Worm (Caenorhabditis elegans) whole organism, L1 larva: Measurements from ENCODE around the gene F48E8.4.

Source experiments
- C04F5.9 ChIP-seq: sonication (generic microtip); optimal IDR thresholded peaks from 2 replicates; lab custom pipeline; 2016; ENCODE audit warnings: missing genetic modification characterization, missing compliant biosample characterization
- aha-1 ChIP-seq: fragments of 150-350 bp; optimal IDR thresholded peaks from 2 replicates; lab custom pipeline; 2014; ENCODE audit warnings: missing biosample characterization, missing genetic modification characterization
- alr-1 ChIP-seq: fragments of 200-800 bp; sonication (Bioruptor generic); optimal IDR thresholded peaks from 2 replicates; lab custom pipeline; 2018; ENCODE audit warnings: borderline replicate concordance, mild to moderate bottlenecking, missing genetic modification characterization, missing compliant biosample characterization
- aly-2 ChIP-seq: fragments of 150-350 bp; optimal IDR thresholded peaks from 2 replicates; lab custom pipeline; 2014; ENCODE audit warnings: missing biosample characterization, missing genetic modification characterization
- blmp-1 ChIP-seq: fragments of 150-350 bp; optimal IDR thresholded peaks from 2 replicates; lab custom pipeline; 2014; ENCODE audit warnings: missing biosample characterization, missing genetic modification characterization
- ceh-88 ChIP-seq: fragments of 200-800 bp; sonication (Bioruptor generic); IDR thresholded peaks from 2 replicates; pipeline ENCODE4 v1.3.6; 2022; ENCODE audit warnings: missing genetic modification characterization, missing compliant biosample characterization
- dpl-1 ChIP-seq, 3 experiments: fragments of 150-350 bp in 2 of 3; sonication (generic microtip) in 1 of 3; optimal IDR thresholded peaks; 2 replicates each; lab custom pipeline; 2014 to 2017; ENCODE audit warnings: missing biosample characterization in 3 of 3, missing genetic modification characterization in 3 of 3, missing genetic modification reagents in 3 of 3
- dsc-1 ChIP-seq: sonication (generic microtip); optimal IDR thresholded peaks from 2 replicates; lab custom pipeline; 2016; ENCODE audit warnings: mild to moderate bottlenecking, missing genetic modification characterization, missing compliant biosample characterization
- efl-1 ChIP-seq, 4 experiments: fragments of 150-350 bp; optimal IDR thresholded peaks in 3 of 4; peaks in 1 of 4; 1 replicate in 1 of 4; 2 replicates in 3 of 4; lab custom pipeline; 2014; ENCODE audit warnings: missing biosample characterization in 2 of 4, missing genetic modification characterization in 2 of 4, missing genetic modification reagents in 2 of 4
- efl-3 ChIP-seq: fragments of 200-800 bp; sonication (Bioruptor generic); optimal IDR thresholded peaks from 2 replicates; lab custom pipeline; 2018; ENCODE audit warnings: mild to moderate bottlenecking, missing genetic modification characterization, missing compliant biosample characterization
- egl-27 ChIP-seq, 2 experiments: fragments of 150-350 bp in 1 of 2; sonication (generic microtip); optimal IDR thresholded peaks; 3 replicates each; lab custom pipeline; 2017 to 2018; ENCODE audit warnings: missing biosample characterization in 2 of 2, missing genetic modification characterization in 2 of 2, missing genetic modification reagents in 2 of 2
- fkh-10 ChIP-seq: sonication (generic microtip); optimal IDR thresholded peaks from 2 replicates; lab custom pipeline; 2017; ENCODE audit warnings: missing biosample characterization, missing genetic modification reagents, missing genetic modification characterization
- fkh-4 ChIP-seq: sonication (generic microtip); optimal IDR thresholded peaks from 2 replicates; lab custom pipeline; 2016; ENCODE audit warnings: missing compliant biosample characterization, missing genetic modification characterization, borderline replicate concordance
- grh-1 ChIP-seq: fragments of 200-800 bp; sonication (Bioruptor generic); IDR thresholded peaks from 2 replicates; pipeline ENCODE4 v1.3.6; 2022; ENCODE audit warnings: missing genetic modification reagents, missing genetic modification characterization, missing compliant biosample characterization
- lin-13 ChIP-seq: fragments of 150-350 bp; optimal IDR thresholded peaks from 2 replicates; lab custom pipeline; 2014; ENCODE audit warnings: missing biosample characterization, missing genetic modification reagents, missing genetic modification characterization
- lin-14 ChIP-seq: fragments of 200-800 bp; sonication (Bioruptor generic); optimal IDR thresholded peaks from 2 replicates; lab custom pipeline; 2018; ENCODE audit warnings: mild to moderate bottlenecking, missing genetic modification characterization, moderate library complexity, missing compliant biosample characterization
- lin-35 ChIP-seq, 2 experiments: fragments of 150-350 bp; optimal IDR thresholded peaks; 2 replicates each; lab custom pipeline; 2014; ENCODE audit warnings: missing biosample characterization in 2 of 2, missing genetic modification characterization in 2 of 2, missing genetic modification reagents in 2 of 2
- lir-3 ChIP-seq: sonication (generic microtip); optimal IDR thresholded peaks from 2 replicates; lab custom pipeline; 2016; ENCODE audit warnings: mild to moderate bottlenecking, missing genetic modification characterization, moderate library complexity, missing compliant biosample characterization; ENCODE audit not compliant: poor library complexity
- mab-9 ChIP-seq: fragments of 200-800 bp; sonication (Bioruptor generic); IDR thresholded peaks from 2 replicates; pipeline ENCODE4 v1.3.6; 2022; ENCODE audit warnings: missing genetic modification reagents, missing genetic modification characterization, missing compliant biosample characterization
- mep-1 ChIP-seq: fragments of 150-350 bp; optimal IDR thresholded peaks from 2 replicates; lab custom pipeline; 2014; ENCODE audit warnings: missing biosample characterization, missing genetic modification characterization
- nhr-11 ChIP-seq: fragments of 150-350 bp; optimal IDR thresholded peaks from 2 replicates; lab custom pipeline; 2014; ENCODE audit warnings: missing biosample characterization, missing genetic modification characterization
- nhr-20 ChIP-seq: sonication (generic microtip); optimal IDR thresholded peaks from 2 replicates; lab custom pipeline; 2016; ENCODE audit warnings: mild to moderate bottlenecking, missing genetic modification characterization, missing compliant biosample characterization
- nhr-71 ChIP-seq: sonication (generic microtip); optimal IDR thresholded peaks from 2 replicates; lab custom pipeline; 2016; ENCODE audit warnings: mild to moderate bottlenecking, missing genetic modification characterization, moderate library complexity, missing compliant biosample characterization
- nhr-84 ChIP-seq: sonication (generic microtip); optimal IDR thresholded peaks from 2 replicates; lab custom pipeline; 2017; ENCODE audit warnings: missing biosample characterization, missing genetic modification characterization
- nhr-85 ChIP-seq: sonication (generic microtip); peaks from one replicate; lab custom pipeline; 2016; ENCODE audit warnings: missing genetic modification characterization, inconsistent platforms, missing compliant biosample characterization
- pqm-1 ChIP-seq: sonication (generic microtip); optimal IDR thresholded peaks from 3 replicates; lab custom pipeline; 2017; ENCODE audit warnings: missing biosample characterization, missing genetic modification characterization
- swsn-7 ChIP-seq: sonication (generic microtip); optimal IDR thresholded peaks from 2 replicates; lab custom pipeline; 2016; ENCODE audit warnings: missing genetic modification characterization, missing compliant biosample characterization
- tlp-1 ChIP-seq: fragments of 150-350 bp; optimal IDR thresholded peaks from 2 replicates; lab custom pipeline; 2014; ENCODE audit warnings: missing biosample characterization, missing genetic modification characterization
- unc-62 ChIP-seq: fragments of 150-350 bp; optimal IDR thresholded peaks from 2 replicates; lab custom pipeline; 2014; ENCODE audit warnings: missing biosample characterization, missing genetic modification reagents, missing genetic modification characterization
- unc-98 ChIP-seq: fragments of 200-800 bp; sonication (Bioruptor generic); IDR thresholded peaks from 2 replicates; pipeline ENCODE4 v1.3.6; 2022; ENCODE audit warnings: missing genetic modification characterization, missing compliant biosample characterization
- xbp-1 ChIP-seq: sonication (generic microtip); optimal IDR thresholded peaks from 2 replicates; lab custom pipeline; 2016; ENCODE audit warnings: missing genetic modification characterization, missing compliant biosample characterization
- ztf-4 ChIP-seq: fragments of 150-350 bp; optimal IDR thresholded peaks from 2 replicates; lab custom pipeline; 2014; ENCODE audit warnings: missing biosample characterization, missing genetic modification characterization

The F48E8.4 gene

ce11 chrIII:5422561-5423103 lies 30.8 kb upstream of the F48E8.4 start:
- no peak for TF ChIP-seq nhr-20
- no peak for TF ChIP-seq alr-1
- peak; percentile 91 for TF ChIP-seq blmp-1 (tag; lab: Kevin White, UChicago)
- TF ChIP-seq lin-35 (GFP tag; optimal IDR thresholded peaks at IDR 0.05; lab: Kevin White, UChicago): no peak
- no peak for TF ChIP-seq swsn-7 (tag; lab: Kevin White, UChicago)
- no peak for TF ChIP-seq nhr-11 (tag; lab: Kevin White, UChicago)
- TF ChIP-seq tlp-1 (tag; lab: Kevin White, UChicago): no peak
- peak; percentile 9 for TF ChIP-seq nhr-85 (tag; lab: Kevin White, UChicago)
- no peak for TF ChIP-seq efl-3 (GFP tag; lab: Kevin White, UChicago)
- TF ChIP-seq lir-3 (tag; lab: Kevin White, UChicago): no peak
- no peak for TF ChIP-seq pqm-1 (tag; lab: Kevin White, UChicago)
- no peak for TF ChIP-seq ceh-88 (GFP tag; lab: Robert Waterston, UW)
- TF ChIP-seq unc-98 (GFP tag; lab: Robert Waterston, UW): no peak
- no peak for TF ChIP-seq C04F5.9 (tag; lab: Kevin White, UChicago)
- no peak for TF ChIP-seq mab-9
- TF ChIP-seq dsc-1 (tag; lab: Kevin White, UChicago): peak; percentile 87
- no peak for TF ChIP-seq fkh-10 (GFP tag; lab: Kevin White, UChicago)
- peak; percentile 59 for TF ChIP-seq fkh-4 (tag; lab: Kevin White, UChicago)
- TF ChIP-seq egl-27 (tag; optimal IDR thresholded peaks at IDR 0.05; lab: Kevin White, UChicago): no peak

- TF ChIP-seq blmp-1 (tag; lab: Kevin White, UChicago) (peak; percentile 80), xbp-1 (tag; lab: Kevin White, UChicago) (no peak), lin-14 (GFP tag; lab: Kevin White, UChicago) (peak; percentile 37), nhr-85 (tag; lab: Kevin White, UChicago) (peak; percentile 79), efl-1 (optimal IDR thresholded peaks at IDR 0.05; lab: Kevin White, UChicago) (no peak), efl-1 (GFP tag; optimal IDR thresholded peaks at IDR 0.05 in 1 of 2; lab: Kevin White, UChicago) (peak in 1 of 2 experiments; percentile 48), nhr-71 (tag; lab: Kevin White, UChicago) (peak; percentile 7), lin-35 (GFP tag; optimal IDR thresholded peaks at IDR 0.05; lab: Kevin White, UChicago) (no peak)
These were observed 29.7 kb upstream of the F48E8.4 start, which contains the start of gene dnj-24 for ce11 chrIII:5423665-5424133. Gene dnj-24 (minus strand): TSS chrIII:5424083.

- TF ChIP-seq mep-1 (tag; lab: Kevin White, UChicago) (no peak), aha-1 (no peak), grh-1 (GFP tag; lab: Robert Waterston, UW) (no peak), efl-1 (optimal IDR thresholded peaks at IDR 0.05; lab: Kevin White, UChicago) (no peak), efl-1 (GFP tag; optimal IDR thresholded peaks at IDR 0.05 in 1 of 2; lab: Kevin White, UChicago) (no peak), blmp-1 (tag; lab: Kevin White, UChicago) (peak; percentile 36), aly-2 (no peak), dpl-1 (GFP tag; optimal IDR thresholded peaks at IDR 0.05; lab: Kevin White, UChicago) (no peak), lin-14 (GFP tag; lab: Kevin White, UChicago) (peak; percentile 8), pqm-1 (tag; lab: Kevin White, UChicago) (no peak), xbp-1 (tag; lab: Kevin White, UChicago) (no peak), swsn-7 (tag; lab: Kevin White, UChicago) (no peak), ceh-88 (GFP tag; lab: Robert Waterston, UW) (no peak), unc-62 (GFP tag; lab: Kevin White, UChicago) (no peak), nhr-84 (tag; lab: Kevin White, UChicago) (no peak)
These were observed 29.0 kb upstream of the F48E8.4 start for ce11 chrIII:5424363-5424762.

ce11 chrIII:5427096-5427495 lies 26.3 kb upstream of the F48E8.4 start:
- TF ChIP-seq dsc-1 (tag; lab: Kevin White, UChicago): no peak
- TF ChIP-seq ztf-4 (tag; lab: Kevin White, UChicago): no peak
- TF ChIP-seq lin-13 (GFP tag; lab: Kevin White, UChicago): no peak
